Worm (Caenorhabditis elegans): ENCODE measurements around the gene srbc-7.

- TF ChIP-seq ref-1 (GFP tag; conservative IDR thresholded peaks at IDR 0.05) (no peak), T22C8.4 (GFP tag; IDR thresholded peaks at IDR 0.05) (no peak), ztf-29 (GFP tag; IDR thresholded peaks at IDR 0.05) (no peak), flt-1 (GFP tag; IDR thresholded peaks at IDR 0.05) (no peak)
Observed at ce11 chrV:7528816-7529215, 41.4 kb upstream of the srbc-7 start, which contains the start of gene C54F6.5.

All from whole organism, midembryonic.